Fruit fly (Drosophila melanogaster): Measurements from ENCODE around the gene CG4631.

DNA sequence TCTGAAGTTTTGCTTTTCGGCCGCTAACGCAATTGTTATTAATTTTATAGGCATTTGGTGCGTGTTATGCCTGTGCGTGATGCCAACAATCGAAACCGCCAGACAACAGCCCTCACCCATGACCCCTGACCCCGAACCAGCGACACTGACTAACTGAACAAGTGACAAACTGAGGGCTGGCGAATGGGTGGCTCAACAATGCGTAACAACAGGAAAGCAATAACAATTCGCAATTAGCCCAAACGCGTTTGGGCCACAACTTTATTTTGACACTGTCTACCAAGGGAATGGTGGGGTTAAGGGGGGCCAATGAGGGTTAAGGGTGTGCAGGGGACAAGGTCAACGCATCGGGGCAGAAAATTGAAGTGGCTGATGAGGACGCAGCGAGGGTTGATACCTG is 41.8 kb downstream of the CG4631 start:
- TF ChIP-seq Gug (GFP tag; IDR thresholded peaks at IDR 0.05) (no peak), CG1621 (tag; optimal IDR thresholded peaks at IDR 0.05) (no peak), dsx (GFP tag; optimal IDR thresholded peaks at IDR 0.05; ENCODE audit: poor library complexity, severe bottlenecking) (no peak), CG10669 (GFP tag; optimal IDR thresholded peaks at IDR 0.05) (no peak)

Data from whole organism, prepupa.